Worm (Caenorhabditis elegans): Measurements from ENCODE around the gene chil-17.

chil-17 gene

ce11 chrII:9392724-9393123, 47.2 kb downstream of the chil-17 start, which contains the start of gene lido-17:
lido-17 (minus strand) TSS chrII:9392824.
- no peak for TF ChIP-seq pax-1 (tag; optimal IDR thresholded peaks at IDR 0.05)
- no peak for TF ChIP-seq dve-1 (tag; optimal IDR thresholded peaks at IDR 0.05)
- no peak for TF ChIP-seq sdc-2 (tag; optimal IDR thresholded peaks at IDR 0.05)
- TF ChIP-seq F13H6.1 (tag; optimal IDR thresholded peaks at IDR 0.05), result no peak
- TF ChIP-seq ceh-14 (tag; optimal IDR thresholded peaks at IDR 0.05), result no peak
- no peak for TF ChIP-seq eyg-1 (tag; optimal IDR thresholded peaks at IDR 0.05)
- no peak for TF ChIP-seq hlh-8 (tag; optimal IDR thresholded peaks at IDR 0.05)
- TF ChIP-seq hlh-30 (tag; optimal IDR thresholded peaks at IDR 0.05; ENCODE audit: insufficient read depth), result no peak
- no peak for TF ChIP-seq lin-11 (tag; optimal IDR thresholded peaks at IDR 0.05)

Data from whole organism, late embryonic.